Fruit fly (Drosophila melanogaster): Measurements from ENCODE around the gene CG3857.

Gene CG3857

dm6 chrX:1907727-1908264 lies 32.0 kb downstream of the CG3857 start, which contains the start of gene mip130 (continued):
- TF ChIP-seq CG2875 (GFP tag; optimal IDR thresholded peaks at IDR 0.05) (no peak), bigmax (GFP tag; optimal IDR thresholded peaks at IDR 0.05) (no peak), TFAM (GFP tag; optimal IDR thresholded peaks at IDR 0.05) (no peak), CG14710 (tag; optimal IDR thresholded peaks at IDR 0.05) (peak; percentile 32), CG18262 (tag; optimal IDR thresholded peaks at IDR 0.05) (peak; percentile 55), CG10462 (GFP tag; optimal IDR thresholded peaks at IDR 0.05) (no peak), chn (GFP tag; optimal IDR thresholded peaks at IDR 0.05) (peak; percentile 21), D19B (GFP tag; optimal IDR thresholded peaks at IDR 0.05) (peak; percentile 57), CG9932 (GFP tag; IDR thresholded peaks at IDR 0.05) (peak; percentile 72), CG32772 (GFP tag; IDR thresholded peaks at IDR 0.05) (peak; percentile 5; the same call in 1 of the 2 replicates), Kr (GFP tag; optimal IDR thresholded peaks at IDR 0.05) (no peak), CG10959 (GFP tag; IDR thresholded peaks at IDR 0.05) (no peak), CG12104 (GFP tag; optimal IDR thresholded peaks at IDR 0.05) (no peak), Side (GFP tag; optimal IDR thresholded peaks at IDR 0.05) (no peak), CG11695 (GFP tag; IDR thresholded peaks at IDR 0.05) (no peak), Sry-δ (GFP tag; optimal IDR thresholded peaks at IDR 0.05) (peak; percentile 89), CG1233 (GFP tag; optimal IDR thresholded peaks at IDR 0.05) (peak; percentile 3), dpn (GFP tag; optimal IDR thresholded peaks at IDR 0.05) (peak; percentile 31 to 40), CoRest (tag; optimal IDR thresholded peaks at IDR 0.05) (peak; percentile 64), D19A (tag; optimal IDR thresholded peaks at IDR 0.05) (peak; percentile 91), esg (GFP tag; conservative IDR thresholded peaks at IDR 0.05) (peak; percentile 50), NFAT (GFP tag; IDR thresholded peaks at IDR 0.05) (peak; percentile 32; the same call in 1 of the 2 replicates), BtbVII (GFP tag; optimal IDR thresholded peaks at IDR 0.05) (no peak), ems (GFP tag; optimal IDR thresholded peaks at IDR 0.05) (peak; percentile 25), CG9727 (GFP tag; optimal IDR thresholded peaks at IDR 0.05) (peak; percentile 52), Poxn (GFP tag; IDR thresholded peaks at IDR 0.05) (no peak), CG8290 (GFP tag; optimal IDR thresholded peaks at IDR 0.05) (no peak), CG8290 (tag; optimal IDR thresholded peaks at IDR 0.05) (no peak), CG10209 (GFP tag; optimal IDR thresholded peaks at IDR 0.05) (peak; percentile 48), CG6654 (GFP tag; optimal IDR thresholded peaks at IDR 0.05) (no peak), toy (GFP tag; IDR thresholded peaks at IDR 0.05) (no peak), CG32767 (GFP tag; IDR thresholded peaks at IDR 0.05) (0 out of 2 replicates have a peak, but pooled peaks have one; percentile 36), Xrp1 (GFP tag; IDR thresholded peaks at IDR 0.05) (peak; percentile 66), ssp (GFP tag; IDR thresholded peaks at IDR 0.05) (peak; percentile 42; the same call in 1 of the 2 replicates), CG1792 (GFP tag; optimal IDR thresholded peaks at IDR 0.05) (no peak), bcd (GFP tag; optimal IDR thresholded peaks at IDR 0.05) (peak; percentile 50), CG15601 (tag; optimal IDR thresholded peaks at IDR 0.05) (no peak), wdn (GFP tag; IDR thresholded peaks at IDR 0.05) (no peak), Blimp-1 (GFP tag; optimal IDR thresholded peaks at IDR 0.05) (peak; percentile 18), Hey (tag; optimal IDR thresholded peaks at IDR 0.05) (no peak), Dfd (GFP tag; optimal IDR thresholded peaks at IDR 0.05) (no peak), ham (GFP tag; IDR thresholded peaks at IDR 0.05) (no peak), CG12744 (GFP tag; optimal IDR thresholded peaks at IDR 0.05) (no peak), bbx (GFP tag; IDR thresholded peaks at IDR 0.05; ENCODE audit: partially characterized antibody) (peak; percentile 53; the same call in 1 of the 2 replicates), Ssrp (tag; optimal IDR thresholded peaks at IDR 0.05) (peak; percentile 48), CG11723 (GFP tag; optimal IDR thresholded peaks at IDR 0.05) (peak; percentile 5), CG17568 (GFP tag; optimal IDR thresholded peaks at IDR 0.05) (no peak), Fer1 (GFP tag; optimal IDR thresholded peaks at IDR 0.05) (peak; percentile 63), Nf-YC (tag; optimal IDR thresholded peaks at IDR 0.05) (peak; percentile 47), pum (GFP tag; optimal IDR thresholded peaks at IDR 0.05) (no peak), rib (GFP tag; IDR thresholded peaks at IDR 0.05) (peak; percentile 36; the same call in 1 of the 2 replicates)

Data from whole organism, embryonic.